Fruit fly (Drosophila melanogaster): ENCODE results near the gene RhoGAP68F.
A peak's percentile ranks its signal among the peaks of the same experiment; 100 is the strongest.

The RhoGAP68F gene

dm6 chr3L:12139232-12139698 lies 597 bp downstream of the RhoGAP68F start (continued):
- TF ChIP-seq Hey (tag; optimal IDR thresholded peaks at IDR 0.05) (no peak), CG30403 (GFP tag; optimal IDR thresholded peaks at IDR 0.05) (peak; percentile 56), CG8924 (tag; optimal IDR thresholded peaks at IDR 0.05) (peak; percentile 56), CG4730 (GFP tag; IDR thresholded peaks at IDR 0.05) (no peak), zfh1 (GFP tag; IDR thresholded peaks at IDR 0.05) (peak; percentile 7; the same call in 1 of the 3 replicates), CG31441 (GFP tag; IDR thresholded peaks at IDR 0.05) (peak; percentile 43; the same call in 1 of the 2 replicates), abd-A (tag; optimal IDR thresholded peaks at IDR 0.05) (no peak), mam (GFP tag; optimal IDR thresholded peaks at IDR 0.05) (peak; percentile 61), lab (GFP tag; optimal IDR thresholded peaks at IDR 0.05) (peak; percentile 70), CG34376 (GFP tag; optimal IDR thresholded peaks at IDR 0.05) (peak; percentile 11), CG15073 (GFP tag; optimal IDR thresholded peaks at IDR 0.05) (peak; percentile 98), pros (GFP tag; optimal IDR thresholded peaks at IDR 0.05) (no peak), Hand (GFP tag; optimal IDR thresholded peaks at IDR 0.05) (peak; percentile 29), CG6254 (GFP tag; optimal IDR thresholded peaks at IDR 0.05) (no peak), org-1 (GFP tag; optimal IDR thresholded peaks at IDR 0.05) (peak; percentile 53), pho (GFP tag; optimal IDR thresholded peaks at IDR 0.05) (peak; percentile 26), eve (GFP tag; optimal IDR thresholded peaks at IDR 0.05) (no peak), Bdp1 (GFP tag; optimal IDR thresholded peaks at IDR 0.05) (no peak), CG10209 (GFP tag; optimal IDR thresholded peaks at IDR 0.05) (peak; percentile 60), CG18619 (GFP tag; optimal IDR thresholded peaks at IDR 0.05) (peak; percentile 46), NC2α (GFP tag; optimal IDR thresholded peaks at IDR 0.05) (no peak), croc (GFP tag; conservative IDR thresholded peaks at IDR 0.05) (no peak), sisA (GFP tag; IDR thresholded peaks at IDR 0.05) (peak; percentile 46; the same call in 1 of the 2 replicates), salm (tag; optimal IDR thresholded peaks at IDR 0.05) (peak; percentile 20), CG30431 (GFP tag; optimal IDR thresholded peaks at IDR 0.05) (no peak), CG13296 (GFP tag; optimal IDR thresholded peaks at IDR 0.05) (peak; percentile 67), Xrp1 (GFP tag; IDR thresholded peaks at IDR 0.05) (no peak; the same call in 1 of the 2 replicates), Asciz (GFP tag; optimal IDR thresholded peaks at IDR 0.05) (peak; percentile 19), bigmax (GFP tag; optimal IDR thresholded peaks at IDR 0.05) (no peak), CG15696 (tag; optimal IDR thresholded peaks at IDR 0.05) (peak; percentile 15), CG10431 (GFP tag; optimal IDR thresholded peaks at IDR 0.05) (no peak), unpg (GFP tag; optimal IDR thresholded peaks at IDR 0.05) (peak; percentile 51), tx (GFP tag; optimal IDR thresholded peaks at IDR 0.05) (peak; percentile 28), CG11093 (GFP tag; IDR thresholded peaks at IDR 0.05) (0 out of 3 replicates have a peak, but pooled peaks have one; percentile 22), Mrtf (GFP tag; IDR thresholded peaks at IDR 0.05) (no peak), phol (tag; optimal IDR thresholded peaks at IDR 0.05) (peak; percentile 52), Nf-YC (tag; optimal IDR thresholded peaks at IDR 0.05) (peak; percentile 31), ash1 (GFP tag; optimal IDR thresholded peaks at IDR 0.05) (no peak), ind (GFP tag; optimal IDR thresholded peaks at IDR 0.05) (peak; percentile 60), Dad (GFP tag; optimal IDR thresholded peaks at IDR 0.05) (peak; percentile 5), br (optimal IDR thresholded peaks at IDR 0.05) (no peak), ATbp (GFP tag; optimal IDR thresholded peaks at IDR 0.05) (peak; percentile 49), sens (GFP tag) (peak; percentile 78), Fer3 (tag; optimal IDR thresholded peaks at IDR 0.05) (peak; percentile 50), repo (GFP tag; optimal IDR thresholded peaks at IDR 0.05) (no peak), CG1647 (GFP tag; optimal IDR thresholded peaks at IDR 0.05) (peak; percentile 7), CG11723 (GFP tag; optimal IDR thresholded peaks at IDR 0.05) (peak; percentile 20), CG12942 (GFP tag; optimal IDR thresholded peaks at IDR 0.05) (peak; percentile 8), CG2678 (tag; optimal IDR thresholded peaks at IDR 0.05) (peak; percentile 77), CG7839 (tag; optimal IDR thresholded peaks at IDR 0.05) (peak; percentile 70), CG2116 (GFP tag; optimal IDR thresholded peaks at IDR 0.05) (no peak)

All from whole organism, embryonic.